Fruit fly (Drosophila melanogaster): Measurements from ENCODE around the gene rictor.

The rictor gene

DNA sequence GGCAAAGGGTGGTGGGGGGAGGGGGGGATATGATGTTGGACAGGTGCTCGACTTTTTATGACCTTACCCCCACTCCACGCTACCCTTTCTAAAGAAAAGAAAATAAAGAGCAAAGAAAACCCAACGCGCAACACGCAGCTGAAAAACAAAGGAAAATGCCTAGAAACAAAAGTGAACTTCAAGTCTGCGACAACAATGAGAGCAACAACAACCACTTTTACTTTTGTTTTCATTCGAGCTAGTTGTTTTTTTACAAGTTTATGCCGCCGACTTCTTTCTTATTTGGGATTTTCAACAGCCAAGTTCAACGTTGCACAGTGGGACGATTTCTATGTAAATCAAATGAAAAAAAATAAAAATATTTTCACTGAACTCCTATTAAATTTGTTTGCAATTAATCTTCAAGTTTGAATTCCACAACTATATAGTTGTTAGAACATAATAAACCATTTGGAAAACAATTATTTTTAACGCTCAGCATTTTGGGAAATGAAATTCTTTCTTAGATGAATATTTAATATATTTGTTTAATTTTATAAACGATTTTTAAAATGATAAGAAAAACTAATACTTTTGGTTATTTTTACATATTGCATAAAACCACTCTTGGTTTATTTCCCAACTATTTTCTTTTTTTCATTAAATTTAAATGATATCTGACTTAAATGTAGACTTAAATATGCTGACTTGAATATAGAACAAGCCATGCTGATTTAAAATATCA, 36.3 kb downstream of the rictor start (continued):
- TF ChIP-seq CG9139 (GFP tag; optimal IDR thresholded peaks at IDR 0.05) (no peak), CG10631 (GFP tag; optimal IDR thresholded peaks at IDR 0.05) (peak; percentile 71), OdsH (GFP tag; optimal IDR thresholded peaks at IDR 0.05) (peak; percentile 54)

DNA sequence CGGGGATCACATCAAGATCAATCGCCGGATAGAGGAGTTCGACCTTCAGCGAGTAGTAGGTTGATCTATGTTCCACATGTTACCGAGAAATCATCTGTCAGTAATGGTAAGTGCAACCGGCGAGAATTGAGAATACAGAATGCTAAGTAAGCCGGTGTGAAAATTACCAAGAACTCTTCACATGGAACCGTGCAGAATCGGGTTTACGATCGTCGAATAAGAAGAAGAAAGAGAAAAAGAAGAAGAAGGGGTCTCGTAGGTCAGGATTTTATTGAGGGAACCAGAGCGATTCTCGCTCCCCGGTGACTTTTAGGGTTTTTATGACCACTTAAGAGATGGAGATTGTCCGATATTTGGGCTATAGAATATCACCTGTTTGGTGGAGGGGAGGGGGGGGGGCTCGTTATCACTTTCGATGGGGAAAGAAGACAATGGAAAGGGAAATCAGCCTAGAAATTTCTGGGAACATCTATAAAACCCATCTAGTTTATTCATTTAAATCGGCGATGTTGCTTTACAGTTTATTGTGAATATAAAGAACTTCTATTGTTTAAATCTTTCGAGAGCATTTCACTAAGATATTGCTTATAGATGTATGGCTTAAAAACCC, 40.0 kb downstream of the rictor start:
- TF ChIP-seq CG15336 (GFP tag; IDR thresholded peaks at IDR 0.05) = no peak
- no peak for TF ChIP-seq CG10669 (GFP tag; optimal IDR thresholded peaks at IDR 0.05)
- peak; percentile 47 for TF ChIP-seq svp (GFP tag)
- no peak for TF ChIP-seq dsx (GFP tag; optimal IDR thresholded peaks at IDR 0.05; ENCODE audit: poor library complexity, severe bottlenecking)
- TF ChIP-seq vri (GFP tag; optimal IDR thresholded peaks at IDR 0.05) = no peak

DNA sequence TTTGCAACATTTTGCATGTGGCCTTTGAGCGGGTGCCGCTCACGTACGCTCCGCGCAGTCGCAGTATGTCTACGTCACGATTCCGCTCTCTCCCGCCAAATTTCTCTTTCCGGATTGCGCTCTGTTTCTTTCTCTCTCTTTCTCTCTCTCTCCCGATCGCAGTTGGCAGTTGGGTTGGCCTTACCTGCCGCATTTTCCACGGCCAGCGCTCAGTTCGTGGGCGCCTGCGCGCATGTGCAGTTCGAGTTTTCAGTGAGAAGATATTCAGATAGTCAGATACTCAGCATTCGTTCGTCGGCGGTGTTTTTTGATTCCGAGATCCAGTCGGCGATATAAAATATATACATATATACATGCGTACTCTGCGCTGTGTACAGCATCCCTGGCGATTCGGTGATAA, 40.6 kb downstream of the rictor start, which contains the start of gene CG7884:
TSS of gene CG7884 (plus strand) at position 208 of the 400 bp plus-strand sequence.
- TF ChIP-seq CG8632 (GFP tag; optimal IDR thresholded peaks at IDR 0.05) (no peak), Sox15 (GFP tag; optimal IDR thresholded peaks at IDR 0.05) (no peak), CG3919 (GFP tag; optimal IDR thresholded peaks at IDR 0.05) (peak; percentile 7), CG6163 (GFP tag; IDR thresholded peaks at IDR 0.05) (peak; percentile 51; the same call in 1 of the 3 replicates), net (GFP tag; optimal IDR thresholded peaks at IDR 0.05) (peak; percentile 12), cyc (GFP tag; optimal IDR thresholded peaks at IDR 0.05) (no peak), CG10631 (GFP tag; optimal IDR thresholded peaks at IDR 0.05) (no peak), CG34406 (GFP tag; optimal IDR thresholded peaks at IDR 0.05) (no peak), CG31627 (GFP tag; optimal IDR thresholded peaks at IDR 0.05) (no peak), Ets21C (GFP tag; optimal IDR thresholded peaks at IDR 0.05) (no peak), CG6792 (GFP tag; optimal IDR thresholded peaks at IDR 0.05) (no peak), Lpt (GFP tag; optimal IDR thresholded peaks at IDR 0.05) (no peak), topi (GFP tag; optimal IDR thresholded peaks at IDR 0.05) (no peak), Smox (GFP tag; optimal IDR thresholded peaks at IDR 0.05) (no peak), CG11762 (GFP tag; optimal IDR thresholded peaks at IDR 0.05; ENCODE audit: insufficient read depth) (no peak), salr (GFP tag; optimal IDR thresholded peaks at IDR 0.05) (no peak), CG8319 (GFP tag; optimal IDR thresholded peaks at IDR 0.05) (no peak), CG15336 (GFP tag; IDR thresholded peaks at IDR 0.05) (peak; percentile 41; the same call in 1 of the 2 replicates), lz (GFP tag; optimal IDR thresholded peaks at IDR 0.05) (no peak), CG16779 (tag; optimal IDR thresholded peaks at IDR 0.05) (no peak), Hr38 (GFP tag; optimal IDR thresholded peaks at IDR 0.05) (no peak), CG6854 (GFP tag; optimal IDR thresholded peaks at IDR 0.05) (peak; percentile 59), Sox102F (GFP tag; optimal IDR thresholded peaks at IDR 0.05) (peak; percentile 34), Ets96B (tag; optimal IDR thresholded peaks at IDR 0.05) (no peak), CG6808 (GFP tag; optimal IDR thresholded peaks at IDR 0.05) (no peak), Gug (GFP tag; IDR thresholded peaks at IDR 0.05) (no peak), Hr39 (GFP tag; optimal IDR thresholded peaks at IDR 0.05) (no peak), achi (GFP tag; optimal IDR thresholded peaks at IDR 0.05) (no peak), CG4318 (GFP tag; optimal IDR thresholded peaks at IDR 0.05) (no peak), CG3032 (tag; optimal IDR thresholded peaks at IDR 0.05) (no peak), esn (GFP tag; optimal IDR thresholded peaks at IDR 0.05) (no peak), CG11294 (GFP tag; IDR thresholded peaks at IDR 0.05) (no peak), Met (GFP tag; optimal IDR thresholded peaks at IDR 0.05) (peak; percentile 20), Sox14 (GFP tag; optimal IDR thresholded peaks at IDR 0.05) (no peak), dsx (GFP tag; optimal IDR thresholded peaks at IDR 0.05; ENCODE audit: poor library complexity, severe bottlenecking) (peak; percentile 48), pdm3 (GFP tag; optimal IDR thresholded peaks at IDR 0.05) (no peak), CG9139 (GFP tag; optimal IDR thresholded peaks at IDR 0.05) (peak; percentile 31), CG7368 (GFP tag; optimal IDR thresholded peaks at IDR 0.05) (no peak), CG10669 (GFP tag; optimal IDR thresholded peaks at IDR 0.05) (no peak), Eip93F (GFP tag; optimal IDR thresholded peaks at IDR 0.05) (no peak), ss (GFP tag; optimal IDR thresholded peaks at IDR 0.05) (peak; percentile 14 to 46), CG6276 (GFP tag; optimal IDR thresholded peaks at IDR 0.05) (no peak), spab (GFP tag; optimal IDR thresholded peaks at IDR 0.05) (no peak)
